Fruit fly (Drosophila melanogaster) whole organism, prepupa: Measurements from ENCODE around the gene DAAM.

Experiments used
- CG11294 ChIP-seq: fragments of 200-800 bp; sonication (Bioruptor generic); IDR thresholded peaks from 2 replicates; pipeline ENCODE4 v1.3.6; 2022; ENCODE audit warnings: missing biosample characterization, missing genetic modification characterization
- CG11762 ChIP-seq: fragments of 200-800 bp; sonication (Bioruptor generic); optimal IDR thresholded peaks from 3 replicates; lab custom pipeline; 2016; ENCODE audit warnings: missing biosample characterization, missing genetic modification characterization; ENCODE audit not compliant: insufficient read depth
- CG1621 ChIP-seq: fragments of 200-800 bp; sonication (Bioruptor generic); optimal IDR thresholded peaks from 3 replicates; lab custom pipeline; 2018; ENCODE audit warnings: missing biosample characterization, mild to moderate bottlenecking, missing genetic modification characterization
- CG16779 ChIP-seq: fragments of 200-800 bp; sonication (Bioruptor generic); optimal IDR thresholded peaks from 3 replicates; lab custom pipeline; 2017; ENCODE audit warnings: missing biosample characterization, mild to moderate bottlenecking, missing genetic modification characterization
- CG31627 ChIP-seq: fragments of 200-800 bp; sonication (Bioruptor generic); optimal IDR thresholded peaks from 3 replicates; lab custom pipeline; 2016; ENCODE audit warnings: missing biosample characterization, missing genetic modification characterization
- CG32006 ChIP-seq: fragments of 200-800 bp; sonication (Bioruptor generic); optimal IDR thresholded peaks from 3 replicates; lab custom pipeline; 2017; ENCODE audit warnings: missing biosample characterization, mild to moderate bottlenecking, missing genetic modification characterization
- CG34406 ChIP-seq: fragments of 200-800 bp; sonication (Bioruptor generic); optimal IDR thresholded peaks from 3 replicates; lab custom pipeline; 2016; ENCODE audit warnings: missing biosample characterization, missing genetic modification characterization
- CG4318 ChIP-seq: fragments of 200-800 bp; sonication (Bioruptor generic); optimal IDR thresholded peaks from 3 replicates; lab custom pipeline; 2017; ENCODE audit warnings: missing biosample characterization, mild to moderate bottlenecking, missing genetic modification characterization
- CG6163 ChIP-seq: fragments of 200-800 bp; sonication (Bioruptor generic); IDR thresholded peaks from 3 replicates; pipeline ENCODE4 v1.3.6; 2022; ENCODE audit warnings: missing biosample characterization, missing genetic modification characterization
- CG6792 ChIP-seq: fragments of 200-800 bp; sonication (Bioruptor generic); optimal IDR thresholded peaks from 3 replicates; lab custom pipeline; 2016; ENCODE audit warnings: missing biosample characterization, missing genetic modification characterization
- CG6808 ChIP-seq: fragments of 200-800 bp; sonication (Bioruptor generic); optimal IDR thresholded peaks from 3 replicates; lab custom pipeline; 2017; ENCODE audit warnings: missing biosample characterization, missing genetic modification characterization, mild to moderate bottlenecking, moderate library complexity, missing genetic modification reagents
- CG6854 ChIP-seq: fragments of 200-800 bp; sonication (Bioruptor generic); optimal IDR thresholded peaks from 2 replicates; lab custom pipeline; 2017; ENCODE audit warnings: missing biosample characterization, mild to moderate bottlenecking, missing genetic modification characterization
- CG7368 ChIP-seq: fragments of 200-800 bp; sonication (Bioruptor generic); optimal IDR thresholded peaks from 3 replicates; lab custom pipeline; 2016; ENCODE audit warnings: missing biosample characterization, missing genetic modification characterization
- CG8319 ChIP-seq: fragments of 200-800 bp; sonication (Bioruptor generic); optimal IDR thresholded peaks from 3 replicates; lab custom pipeline; 2016; ENCODE audit warnings: missing biosample characterization, missing genetic modification characterization
- CG9139 ChIP-seq: fragments of 200-800 bp; sonication (Bioruptor generic); optimal IDR thresholded peaks from 3 replicates; lab custom pipeline; 2017; ENCODE audit warnings: missing biosample characterization, mild to moderate bottlenecking, missing genetic modification characterization
- Eip75B ChIP-seq: fragments of 200-800 bp; sonication (Bioruptor generic); optimal IDR thresholded peaks from 3 replicates; lab custom pipeline; 2016; ENCODE audit warnings: missing biosample characterization, missing genetic modification characterization
- Eip78C ChIP-seq: fragments of 200-800 bp; sonication (Bioruptor generic); peaks from one replicate; lab custom pipeline; 2016; ENCODE audit warnings: missing biosample characterization, missing genetic modification characterization
- Eip93F ChIP-seq: fragments of 200-800 bp; sonication (Bioruptor generic); optimal IDR thresholded peaks from 2 replicates; lab custom pipeline; 2016; ENCODE audit warnings: missing biosample characterization, mild to moderate bottlenecking, missing genetic modification characterization
- Ets21C ChIP-seq: fragments of 200-800 bp; sonication (Bioruptor generic); optimal IDR thresholded peaks from 3 replicates; lab custom pipeline; 2016; ENCODE audit warnings: missing biosample characterization, missing genetic modification characterization
- Gug ChIP-seq: fragments of 200-800 bp; sonication (Bioruptor generic); IDR thresholded peaks from 2 replicates; pipeline ENCODE4 v1.3.6; 2022; ENCODE audit warnings: missing biosample characterization, missing genetic modification characterization
- Hr38 ChIP-seq: sonication (Bioruptor generic); optimal IDR thresholded peaks from 2 replicates; lab custom pipeline; 2016; ENCODE audit warnings: missing biosample characterization, missing genetic modification characterization
- Hr39 ChIP-seq: fragments of 200-800 bp; sonication (Bioruptor generic); optimal IDR thresholded peaks from 2 replicates; lab custom pipeline; 2016; ENCODE audit warnings: missing biosample characterization, missing genetic modification characterization
- Hr4 ChIP-seq: fragments of 200-800 bp; sonication (Bioruptor generic); optimal IDR thresholded peaks from 3 replicates; lab custom pipeline; 2016; ENCODE audit warnings: missing biosample characterization, missing genetic modification characterization
- Lpt ChIP-seq: fragments of 200-800 bp; sonication (Bioruptor generic); optimal IDR thresholded peaks from 3 replicates; lab custom pipeline; 2016; ENCODE audit warnings: missing biosample characterization, missing genetic modification characterization
- OdsH ChIP-seq: fragments of 200-800 bp; sonication (Bioruptor generic); optimal IDR thresholded peaks from 3 replicates; lab custom pipeline; 2016; ENCODE audit warnings: missing biosample characterization, missing genetic modification characterization
- Sox102F ChIP-seq: fragments of 200-800 bp; sonication (Bioruptor generic); optimal IDR thresholded peaks from 2 replicates; lab custom pipeline; 2016; ENCODE audit warnings: missing biosample characterization, mild to moderate bottlenecking, missing genetic modification characterization
- Sox14 ChIP-seq: fragments of 200-800 bp; sonication (Bioruptor generic); optimal IDR thresholded peaks from 3 replicates; lab custom pipeline; 2016; ENCODE audit warnings: missing biosample characterization, missing genetic modification characterization
- acj6 ChIP-seq: fragments of 200-800 bp; sonication (Bioruptor generic); optimal IDR thresholded peaks from 3 replicates; lab custom pipeline; 2016; ENCODE audit warnings: missing biosample characterization, missing genetic modification characterization
- cyc ChIP-seq: fragments of 200-800 bp; sonication (Bioruptor generic); optimal IDR thresholded peaks from 3 replicates; lab custom pipeline; 2016; ENCODE audit warnings: missing biosample characterization, missing genetic modification characterization
- dac ChIP-seq: fragments of 200-800 bp; sonication (Bioruptor generic); optimal IDR thresholded peaks from 2 replicates; lab custom pipeline; 2017; ENCODE audit warnings: missing biosample characterization, mild to moderate bottlenecking, missing genetic modification characterization
- dsx ChIP-seq: fragments of 200-800 bp; optimal IDR thresholded peaks from 3 replicates; lab custom pipeline; 2019; ENCODE audit warnings: missing biosample characterization, mild to moderate bottlenecking, missing genetic modification characterization, moderate library complexity; ENCODE audit not compliant: poor library complexity, severe bottlenecking
- eg ChIP-seq: fragments of 200-800 bp; sonication (Bioruptor generic); IDR thresholded peaks from 3 replicates; pipeline ENCODE4 v1.3.6; 2022; ENCODE audit warnings: missing biosample characterization, missing genetic modification characterization
- esn ChIP-seq: fragments of 200-800 bp; sonication (Bioruptor generic); optimal IDR thresholded peaks from 2 replicates; lab custom pipeline; 2016; ENCODE audit warnings: missing biosample characterization, mild to moderate bottlenecking, missing genetic modification characterization, moderate library complexity
- fd85E ChIP-seq: fragments of 200-800 bp; sonication (Bioruptor generic); optimal IDR thresholded peaks from 3 replicates; lab custom pipeline; 2016; ENCODE audit warnings: missing biosample characterization, missing genetic modification characterization
- fkh ChIP-seq: fragments of 200-800 bp; sonication (Bioruptor generic); optimal IDR thresholded peaks from 3 replicates; lab custom pipeline; 2017; ENCODE audit warnings: missing biosample characterization, mild to moderate bottlenecking, missing genetic modification characterization, moderate library complexity
- lz ChIP-seq: fragments of 200-800 bp; sonication (Bioruptor generic); optimal IDR thresholded peaks from 3 replicates; lab custom pipeline; 2016; ENCODE audit warnings: missing biosample characterization, missing genetic modification characterization
- pdm3 ChIP-seq: fragments of 200-800 bp; sonication (Bioruptor generic); optimal IDR thresholded peaks from 3 replicates; lab custom pipeline; 2016; ENCODE audit warnings: missing biosample characterization, missing genetic modification characterization
- ss ChIP-seq, 2 experiments: fragments of 200-800 bp; sonication (Bioruptor generic); optimal IDR thresholded peaks; 2 replicates in 1 of 2; 3 replicates in 1 of 2; lab custom pipeline; 2017 to 2018; ENCODE audit warnings: mild to moderate bottlenecking in 2 of 2, missing biosample characterization in 2 of 2, missing genetic modification characterization in 2 of 2, moderate library complexity in 1 of 2
- svp ChIP-seq: fragments of 200-800 bp; sonication (Bioruptor generic); peaks from one replicate; lab custom pipeline; 2016; ENCODE audit warnings: missing biosample characterization, missing genetic modification characterization
- topi ChIP-seq: fragments of 200-800 bp; sonication (Bioruptor generic); optimal IDR thresholded peaks from 3 replicates; lab custom pipeline; 2016; ENCODE audit warnings: missing biosample characterization, missing genetic modification characterization
- vri ChIP-seq: fragments of 200-800 bp; sonication (Bioruptor generic); optimal IDR thresholded peaks from 3 replicates; lab custom pipeline; 2016; ENCODE audit warnings: missing biosample characterization, mild to moderate bottlenecking, missing genetic modification characterization

DAAM gene

DNA sequence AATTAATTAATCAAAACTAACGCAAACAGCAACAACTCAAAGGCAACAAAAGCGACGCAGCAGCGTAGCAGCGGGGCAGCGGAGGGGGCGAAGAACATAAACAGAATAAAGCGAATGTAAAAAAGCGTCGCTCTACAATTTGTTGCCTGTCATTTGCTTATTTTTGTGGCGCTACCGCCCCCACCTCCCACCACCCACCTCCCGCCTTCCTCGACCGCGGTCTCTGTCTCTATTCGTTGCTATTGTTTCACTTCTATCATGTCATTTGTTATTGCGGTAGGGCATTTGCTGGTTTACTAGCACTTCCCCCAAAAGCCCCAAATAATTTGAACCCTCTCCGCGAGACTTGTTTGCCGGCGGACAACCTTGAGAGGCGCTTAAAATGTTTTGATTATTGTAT lies 36.9 kb downstream of the DAAM start:
- no peak for TF ChIP-seq cyc (GFP tag; lab: Kevin White, UChicago)
- TF ChIP-seq CG11762 (GFP tag; lab: Kevin White, UChicago) = no peak
- no peak for TF ChIP-seq dsx (GFP tag; lab: Kevin White, UChicago)
- TF ChIP-seq Sox14 (GFP tag; lab: Kevin White, UChicago) = no peak
- no peak for TF ChIP-seq CG6808 (GFP tag; lab: Kevin White, UChicago)
- TF ChIP-seq ss (GFP tag; optimal IDR thresholded peaks at IDR 0.05; lab: Kevin White, UChicago) = no peak
- TF ChIP-seq OdsH (GFP tag; lab: Kevin White, UChicago) = no peak
- TF ChIP-seq Hr38 (GFP tag; lab: Kevin White, UChicago) = no peak
- TF ChIP-seq CG6854 (GFP tag; lab: Kevin White, UChicago) = no peak
- no peak for TF ChIP-seq CG7368 (GFP tag; lab: Kevin White, UChicago)
- TF ChIP-seq Lpt (GFP tag; lab: Kevin White, UChicago) = no peak
- TF ChIP-seq, all 60 proteins: peak for 0

- TF ChIP-seq fkh (GFP tag; lab: Kevin White, UChicago) = peak; percentile 35
- no peak for TF ChIP-seq CG34406 (GFP tag; lab: Kevin White, UChicago)
- TF ChIP-seq, all 60 proteins: peak for 1
Observed at dm6 chrX:1284238-1284637, 37.9 kb downstream of the DAAM start.

- TF ChIP-seq svp = peak; percentile 44
- no peak for TF ChIP-seq Sox102F (GFP tag; lab: Kevin White, UChicago)
- TF ChIP-seq CG32006 = no peak
- no peak for TF ChIP-seq Eip93F (GFP tag; lab: Kevin White, UChicago)
- TF ChIP-seq Sox14 (GFP tag; lab: Kevin White, UChicago) = no peak
- TF ChIP-seq CG11294 (GFP tag; lab: Robert Waterston, UW) = no peak
- no peak for TF ChIP-seq acj6 (GFP tag; lab: Kevin White, UChicago)
- no peak for TF ChIP-seq CG6792 (GFP tag; lab: Kevin White, UChicago)
- TF ChIP-seq dac (GFP tag; lab: Kevin White, UChicago) = no peak
- TF ChIP-seq Ets21C = no peak
- TF ChIP-seq vri (GFP tag; lab: Kevin White, UChicago) = peak; percentile 16
- TF ChIP-seq lz (GFP tag; lab: Kevin White, UChicago) = no peak
- TF ChIP-seq ss (GFP tag; optimal IDR thresholded peaks at IDR 0.05; lab: Kevin White, UChicago) = no peak
- no peak for TF ChIP-seq Hr39 (GFP tag; lab: Kevin White, UChicago)
- TF ChIP-seq Hr38 (GFP tag; lab: Kevin White, UChicago) = no peak
Observed at dm6 chrX:1282953-1283568, 39.1 kb downstream of the DAAM start.

DNA sequence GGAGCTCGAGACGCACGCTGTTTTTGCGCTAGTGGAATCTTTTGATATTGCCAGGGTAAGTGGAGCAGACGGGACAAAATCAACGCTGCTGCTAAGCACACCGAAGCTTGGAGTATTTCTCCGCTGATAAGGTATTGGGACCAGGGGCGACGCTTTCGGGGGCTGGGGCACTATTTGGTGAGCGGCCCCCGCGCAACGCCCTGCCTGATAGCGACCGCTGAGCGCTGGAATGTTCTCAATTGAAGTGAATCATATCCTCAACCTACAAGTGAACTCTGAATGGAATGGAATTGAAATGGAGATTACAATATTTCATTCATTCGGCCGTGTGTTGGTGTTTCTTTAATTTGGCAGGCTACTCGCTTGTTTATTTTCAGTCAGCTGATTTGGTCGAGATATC lies 39.7 kb downstream of the DAAM start:
- TF ChIP-seq topi (GFP tag; lab: Kevin White, UChicago) (no peak), svp (peak; percentile 90), CG8319 (GFP tag; lab: Kevin White, UChicago) (no peak), CG4318 (no peak), Hr4 (GFP tag; lab: Kevin White, UChicago) (no peak), Sox102F (GFP tag; lab: Kevin White, UChicago) (no peak), Sox14 (GFP tag; lab: Kevin White, UChicago) (no peak), Ets21C (no peak)

DNA sequence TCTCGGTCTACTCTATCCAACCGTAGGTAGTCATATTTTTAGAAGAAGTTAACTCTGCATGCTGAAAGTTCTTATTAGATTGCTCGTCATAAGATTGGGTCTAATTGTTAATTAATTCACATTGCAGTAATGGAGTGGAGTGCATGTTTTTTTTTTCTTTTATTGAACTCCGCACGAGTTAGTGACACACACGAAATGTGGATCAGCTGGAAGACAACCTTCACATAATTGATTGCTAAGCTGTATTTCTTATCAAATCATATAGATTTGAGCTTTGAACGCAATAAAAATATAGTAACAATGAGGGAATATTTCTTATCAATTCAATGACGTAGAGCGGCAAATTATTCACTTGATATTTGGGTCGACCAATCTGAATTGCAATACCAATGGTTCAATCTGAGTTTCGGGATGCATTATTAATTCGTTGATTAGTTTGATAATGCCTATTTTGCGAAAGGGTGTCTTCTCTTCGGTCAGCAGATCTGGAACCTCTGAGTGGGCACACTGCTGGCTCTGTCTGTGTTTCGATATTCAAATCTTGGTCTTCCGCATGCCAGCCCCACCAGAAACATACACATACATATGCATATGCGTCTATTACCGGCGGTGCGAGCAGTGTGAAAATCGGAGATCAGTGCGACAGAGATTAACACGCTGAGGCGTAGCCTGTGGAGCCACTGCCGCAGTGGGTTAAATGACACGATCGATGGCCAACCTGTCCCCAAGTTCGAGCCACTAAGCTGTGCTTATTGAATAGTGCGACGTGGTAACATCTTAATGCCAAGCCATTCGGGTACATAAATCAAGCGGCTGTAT lies 43.1 kb downstream of the DAAM start:
- TF ChIP-seq pdm3 (GFP tag; lab: Kevin White, UChicago) = no peak
- peak; percentile 19 for TF ChIP-seq Eip78C (GFP tag; lab: Kevin White, UChicago)
- TF ChIP-seq CG6163 (GFP tag; lab: Robert Waterston, UW) = no peak
- TF ChIP-seq CG9139 (GFP tag; lab: Kevin White, UChicago) = no peak
- no peak for TF ChIP-seq OdsH (GFP tag; lab: Kevin White, UChicago)
- TF ChIP-seq fd85E (GFP tag; lab: Kevin White, UChicago) = no peak
- TF ChIP-seq CG16779 (tag; lab: Kevin White, UChicago) = no peak
- no peak for TF ChIP-seq Lpt (GFP tag; lab: Kevin White, UChicago)
- TF ChIP-seq Gug = no peak
- no peak for TF ChIP-seq CG31627 (GFP tag; lab: Kevin White, UChicago)
- no peak for TF ChIP-seq dsx (GFP tag; lab: Kevin White, UChicago)
- no peak for TF ChIP-seq CG11762 (GFP tag; lab: Kevin White, UChicago)
- no peak for TF ChIP-seq CG4318
- TF ChIP-seq eg = no peak
- no peak for TF ChIP-seq acj6 (GFP tag; lab: Kevin White, UChicago)
- no peak for TF ChIP-seq CG1621 (tag; lab: Kevin White, UChicago)
- TF ChIP-seq Eip75B (GFP tag; lab: Kevin White, UChicago) = no peak
- TF ChIP-seq esn (GFP tag; lab: Kevin White, UChicago) = no peak
- TF ChIP-seq topi (GFP tag; lab: Kevin White, UChicago) = no peak
